Fruit fly (Drosophila melanogaster): ENCODE results near the gene CG4935.

CG4935 gene

DNA sequence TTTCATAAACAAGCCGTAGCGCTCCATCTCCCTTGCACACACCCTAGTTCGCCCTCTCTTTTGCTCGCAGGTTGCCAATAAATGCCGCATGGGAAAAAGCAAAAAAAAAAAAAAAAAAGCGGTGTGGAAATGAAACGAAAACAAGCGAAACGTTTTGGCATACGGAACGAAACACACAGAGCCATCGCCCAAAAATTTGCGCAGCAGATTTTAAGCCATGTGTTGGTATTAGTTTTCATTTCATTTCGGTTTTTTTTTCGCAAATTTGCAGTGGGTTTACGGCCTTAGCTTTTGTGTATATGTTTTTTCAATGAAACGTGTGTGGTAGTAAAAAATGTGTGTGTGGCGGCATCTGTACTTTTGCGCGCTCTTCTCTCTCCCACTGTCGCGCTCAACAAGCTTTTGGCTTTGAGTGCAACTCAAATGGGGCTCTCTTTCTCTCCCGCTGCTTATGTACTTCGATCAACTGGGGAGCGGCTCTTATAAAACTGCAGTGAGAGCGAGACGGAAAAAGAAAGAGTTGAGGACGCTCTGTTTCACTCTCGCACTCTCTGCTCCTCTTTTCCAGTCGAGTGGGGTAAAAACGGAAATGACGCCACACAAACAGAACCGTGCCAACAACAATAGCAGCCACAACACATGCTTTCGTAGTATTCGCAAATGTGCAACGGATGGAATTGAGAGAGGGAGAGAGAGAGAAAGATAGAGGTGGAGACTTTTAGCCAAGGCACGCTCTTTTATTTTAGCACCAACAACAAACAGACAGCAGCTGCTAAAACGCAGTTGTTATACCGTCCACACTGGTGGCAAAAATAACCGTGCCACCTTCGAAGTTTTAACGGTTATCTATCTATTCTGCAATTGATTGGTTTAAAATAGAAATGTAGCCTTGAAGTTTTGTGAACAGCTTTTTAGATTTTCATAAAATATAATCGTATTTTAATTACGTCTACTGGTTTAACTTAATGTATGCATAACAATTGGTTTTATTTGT lies 22.7 kb downstream of the CG4935 start (continued):
- TF ChIP-seq HLH54F (GFP tag; optimal IDR thresholded peaks at IDR 0.05) (peak; percentile 48), dm (GFP tag; optimal IDR thresholded peaks at IDR 0.05) (peak; percentile 47), gcm2 (GFP tag; optimal IDR thresholded peaks at IDR 0.05) (peak; percentile 47), Hsf (GFP tag; optimal IDR thresholded peaks at IDR 0.05) (peak; percentile 48), unpg (GFP tag; optimal IDR thresholded peaks at IDR 0.05) (peak; percentile 51), CG32772 (GFP tag; IDR thresholded peaks at IDR 0.05) (no peak), wek (GFP tag; optimal IDR thresholded peaks at IDR 0.05) (peak; percentile 69), Dad (GFP tag; optimal IDR thresholded peaks at IDR 0.05) (peak; percentile 31), pros (GFP tag; optimal IDR thresholded peaks at IDR 0.05) (no peak), croc (GFP tag; conservative IDR thresholded peaks at IDR 0.05) (no peak), tx (GFP tag; optimal IDR thresholded peaks at IDR 0.05) (peak; percentile 31), Ada2b (GFP tag; IDR thresholded peaks at IDR 0.05) (no peak), CG2875 (GFP tag; optimal IDR thresholded peaks at IDR 0.05) (peak; percentile 4), CoRest (tag; optimal IDR thresholded peaks at IDR 0.05) (peak; percentile 46), Six4 (GFP tag; optimal IDR thresholded peaks at IDR 0.05) (no peak), CG3995 (GFP tag; optimal IDR thresholded peaks at IDR 0.05) (peak; percentile 5), tup (GFP tag; optimal IDR thresholded peaks at IDR 0.05) (no peak), CG7357 (GFP tag; IDR thresholded peaks at IDR 0.05) (0 out of 3 replicates have a peak, but pooled peaks have one; percentile 16), bowl (GFP tag; IDR thresholded peaks at IDR 0.05) (no peak), Blimp-1 (GFP tag; optimal IDR thresholded peaks at IDR 0.05) (peak; percentile 13), cwo (GFP tag; optimal IDR thresholded peaks at IDR 0.05) (peak; percentile 72), Spps (tag; optimal IDR thresholded peaks at IDR 0.05) (no peak), CG18476 (GFP tag; optimal IDR thresholded peaks at IDR 0.05) (peak; percentile 25), CG14860 (GFP tag; IDR thresholded peaks at IDR 0.05; ENCODE audit: partially characterized antibody) (no peak), Rfx (GFP tag; IDR thresholded peaks at IDR 0.05) (no peak), fd64A (GFP tag; optimal IDR thresholded peaks at IDR 0.05) (peak; percentile 73), CG17359 (tag; optimal IDR thresholded peaks at IDR 0.05) (peak; percentile 54), CG8281 (tag; optimal IDR thresholded peaks at IDR 0.05) (peak; percentile 40), CG3726 (GFP tag; IDR thresholded peaks at IDR 0.05) (no peak), Ets97D (GFP tag; optimal IDR thresholded peaks at IDR 0.05) (peak; percentile 74), CG4424 (GFP tag; optimal IDR thresholded peaks at IDR 0.05) (peak; percentile 39), CG15269 (tag; optimal IDR thresholded peaks at IDR 0.05) (peak; percentile 77), CG11504 (tag; optimal IDR thresholded peaks at IDR 0.05) (peak; percentile 56), CG8924 (tag; optimal IDR thresholded peaks at IDR 0.05) (peak; percentile 36)

DNA sequence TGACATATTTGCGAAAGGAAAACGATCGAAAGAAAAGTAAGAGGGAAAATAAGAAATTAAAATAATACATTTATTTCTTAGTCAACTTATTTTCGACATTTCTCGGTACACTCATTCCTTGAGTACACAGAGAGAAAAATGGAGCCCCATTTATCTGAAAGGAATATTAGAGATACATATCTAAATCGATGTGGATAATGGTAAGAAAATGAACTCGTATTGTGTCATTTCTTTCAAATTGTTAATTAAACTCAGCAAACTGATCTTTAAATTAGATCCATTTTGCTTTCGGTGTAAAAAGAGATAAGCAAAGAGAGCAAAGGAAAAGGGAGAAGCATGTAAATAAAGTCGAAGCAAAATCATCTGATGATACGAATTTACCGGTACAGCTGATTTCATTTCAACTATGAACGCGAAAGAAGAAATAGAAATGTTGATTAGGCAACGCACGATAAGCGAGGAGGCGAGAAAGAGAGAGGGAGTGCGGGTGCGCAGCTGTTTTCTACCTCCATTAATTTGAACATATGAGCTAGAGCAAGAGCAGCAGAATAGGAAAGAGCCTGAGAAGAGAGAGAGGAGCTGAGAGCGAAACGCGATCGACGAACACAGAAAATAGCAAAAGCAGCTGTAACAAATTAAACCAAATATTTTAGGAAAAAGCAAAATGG lies 23.9 kb downstream of the CG4935 start:
- TF ChIP-seq CG6791 (GFP tag; IDR thresholded peaks at IDR 0.05; ENCODE audit: partially characterized antibody) (no peak), ems (GFP tag; optimal IDR thresholded peaks at IDR 0.05) (peak; percentile 84), BtbVII (GFP tag; optimal IDR thresholded peaks at IDR 0.05) (peak; percentile 79), pho (GFP tag; optimal IDR thresholded peaks at IDR 0.05) (peak; percentile 85), sc (optimal IDR thresholded peaks at IDR 0.05) (no peak), sc (GFP tag; optimal IDR thresholded peaks at IDR 0.05) (peak; percentile 66), PHDP (tag; optimal IDR thresholded peaks at IDR 0.05) (peak; percentile 92), bcd (GFP tag; optimal IDR thresholded peaks at IDR 0.05) (peak; percentile 87), Rx (GFP tag; IDR thresholded peaks at IDR 0.05) (no peak), Doc2 (GFP tag; IDR thresholded peaks at IDR 0.05) (no peak), oc (tag; optimal IDR thresholded peaks at IDR 0.05) (peak; percentile 92), sens (GFP tag) (peak; percentile 98), CG12659 (GFP tag; optimal IDR thresholded peaks at IDR 0.05) (peak; percentile 70), pnt (GFP tag; optimal IDR thresholded peaks at IDR 0.05) (peak; percentile 87), CG17912 (GFP tag; optimal IDR thresholded peaks at IDR 0.05) (peak; percentile 35)
